Worm (Caenorhabditis elegans) whole organism, L1 larva: ENCODE data around the gene T07A5.1.

Experiments used
- C04F5.9 ChIP-seq: sonication (generic microtip); optimal IDR thresholded peaks from 2 replicates; lab custom pipeline; 2016; ENCODE audit warnings: missing genetic modification characterization, missing compliant biosample characterization
- C34B4.2 ChIP-seq: sonication (generic microtip); optimal IDR thresholded peaks from 2 replicates; lab custom pipeline; 2017; ENCODE audit warnings: mild to moderate bottlenecking, missing genetic modification characterization, missing compliant biosample characterization
- F16B12.6 ChIP-seq: fragments of 150-350 bp; optimal IDR thresholded peaks from 2 replicates; lab custom pipeline; 2014; ENCODE audit warnings: missing biosample characterization, missing genetic modification characterization
- aha-1 ChIP-seq: fragments of 150-350 bp; optimal IDR thresholded peaks from 2 replicates; lab custom pipeline; 2014; ENCODE audit warnings: missing biosample characterization, missing genetic modification characterization
- alr-1 ChIP-seq: fragments of 200-800 bp; sonication (Bioruptor generic); optimal IDR thresholded peaks from 2 replicates; lab custom pipeline; 2018; ENCODE audit warnings: borderline replicate concordance, mild to moderate bottlenecking, missing genetic modification characterization, missing compliant biosample characterization
- ama-1 ChIP-seq: fragments of 150-350 bp; optimal IDR thresholded peaks from 2 replicates; lab custom pipeline; 2014
- blmp-1 ChIP-seq: fragments of 150-350 bp; optimal IDR thresholded peaks from 2 replicates; lab custom pipeline; 2014; ENCODE audit warnings: missing biosample characterization, missing genetic modification characterization
- ceh-88 ChIP-seq: fragments of 200-800 bp; sonication (Bioruptor generic); IDR thresholded peaks from 2 replicates; pipeline ENCODE4 v1.3.6; 2022; ENCODE audit warnings: missing genetic modification characterization, missing compliant biosample characterization
- dpl-1 ChIP-seq, 3 experiments: fragments of 150-350 bp in 2 of 3; sonication (generic microtip) in 1 of 3; optimal IDR thresholded peaks; 2 replicates each; lab custom pipeline; 2014 to 2017; ENCODE audit warnings: missing biosample characterization in 3 of 3, missing genetic modification characterization in 3 of 3, missing genetic modification reagents in 3 of 3
- dsc-1 ChIP-seq: sonication (generic microtip); optimal IDR thresholded peaks from 2 replicates; lab custom pipeline; 2016; ENCODE audit warnings: mild to moderate bottlenecking, missing genetic modification characterization, missing compliant biosample characterization
- efl-1 ChIP-seq, 4 experiments: fragments of 150-350 bp; optimal IDR thresholded peaks in 3 of 4; peaks in 1 of 4; 1 replicate in 1 of 4; 2 replicates in 3 of 4; lab custom pipeline; 2014; ENCODE audit warnings: missing biosample characterization in 2 of 4, missing genetic modification characterization in 2 of 4, missing genetic modification reagents in 2 of 4
- elt-2 ChIP-seq: sonication (generic microtip); optimal IDR thresholded peaks from 2 replicates; lab custom pipeline; 2016; ENCODE audit warnings: missing genetic modification characterization, mild to moderate bottlenecking, inconsistent platforms, missing compliant biosample characterization, missing genetic modification reagents
- ets-5 ChIP-seq: fragments of 200-800 bp; sonication (Bioruptor generic); IDR thresholded peaks from 2 replicates; pipeline ENCODE4 v1.3.6; 2022; ENCODE audit warnings: missing genetic modification characterization, missing compliant biosample characterization
- fkh-4 ChIP-seq: sonication (generic microtip); optimal IDR thresholded peaks from 2 replicates; lab custom pipeline; 2016; ENCODE audit warnings: missing compliant biosample characterization, missing genetic modification characterization, borderline replicate concordance
- fkh-8 ChIP-seq: sonication (generic microtip); optimal IDR thresholded peaks from 2 replicates; lab custom pipeline; 2016; ENCODE audit warnings: mild to moderate bottlenecking, missing genetic modification characterization, missing compliant biosample characterization
- fos-1 ChIP-seq: fragments of 150-350 bp; optimal IDR thresholded peaks from 2 replicates; lab custom pipeline; 2014; ENCODE audit warnings: missing biosample characterization, missing genetic modification characterization
- hlh-17 ChIP-seq: fragments of 200-800 bp; sonication (Bioruptor generic); optimal IDR thresholded peaks from 2 replicates; lab custom pipeline; 2018; ENCODE audit warnings: missing genetic modification characterization, mild to moderate bottlenecking, missing compliant biosample characterization, moderate library complexity, borderline replicate concordance
- hpl-2 ChIP-seq: fragments of 150-350 bp; optimal IDR thresholded peaks from 2 replicates; lab custom pipeline; 2014; ENCODE audit warnings: missing biosample characterization, missing genetic modification reagents, missing genetic modification characterization
- lin-15B ChIP-seq: fragments of 150-350 bp; sonication (generic microtip); optimal IDR thresholded peaks from 3 replicates; lab custom pipeline; 2014; ENCODE audit warnings: missing biosample characterization, missing genetic modification characterization
- lin-35 ChIP-seq, 2 experiments: fragments of 150-350 bp; optimal IDR thresholded peaks; 2 replicates each; lab custom pipeline; 2014; ENCODE audit warnings: missing biosample characterization in 2 of 2, missing genetic modification characterization in 2 of 2, missing genetic modification reagents in 2 of 2
- lsy-2 ChIP-seq, 2 experiments: fragments of 150-350 bp; optimal IDR thresholded peaks; 2 replicates each; lab custom pipeline; 2014; ENCODE audit warnings: missing biosample characterization in 2 of 2, missing genetic modification characterization in 2 of 2
- mep-1 ChIP-seq: fragments of 150-350 bp; optimal IDR thresholded peaks from 2 replicates; lab custom pipeline; 2014; ENCODE audit warnings: missing biosample characterization, missing genetic modification characterization
- nhr-237 ChIP-seq: fragments of 150-350 bp; optimal IDR thresholded peaks from 2 replicates; lab custom pipeline; 2014; ENCODE audit warnings: missing biosample characterization, missing genetic modification characterization
- nhr-47 ChIP-seq: sonication (generic microtip); optimal IDR thresholded peaks from 2 replicates; lab custom pipeline; 2016; ENCODE audit warnings: mild to moderate bottlenecking, missing genetic modification characterization, moderate library complexity, missing compliant biosample characterization
- nhr-76 ChIP-seq: sonication (generic microtip); optimal IDR thresholded peaks from 2 replicates; lab custom pipeline; 2017; ENCODE audit warnings: missing biosample characterization, missing genetic modification characterization
- nhr-77 ChIP-seq: fragments of 150-350 bp; optimal IDR thresholded peaks from 2 replicates; lab custom pipeline; 2014; ENCODE audit warnings: missing biosample characterization, missing genetic modification characterization
- nhr-90 ChIP-seq: sonication (generic microtip); optimal IDR thresholded peaks from 2 replicates; lab custom pipeline; 2016; ENCODE audit warnings: mild to moderate bottlenecking, missing genetic modification characterization, missing compliant biosample characterization; ENCODE audit not compliant: poor library complexity
- skn-1 ChIP-seq: fragments of 150-350 bp; optimal IDR thresholded peaks from 2 replicates; lab custom pipeline; 2014; ENCODE audit warnings: missing biosample characterization, missing genetic modification characterization
- snpc-4 ChIP-seq: fragments of 150-350 bp; optimal IDR thresholded peaks from 2 replicates; lab custom pipeline; 2014; ENCODE audit warnings: missing biosample characterization, missing genetic modification characterization
- snu-23 ChIP-seq: sonication (generic microtip); optimal IDR thresholded peaks from 2 replicates; lab custom pipeline; 2016; ENCODE audit warnings: missing genetic modification characterization, missing compliant biosample characterization
- sup-37 ChIP-seq: fragments of 200-800 bp; sonication (Bioruptor generic); optimal IDR thresholded peaks from 2 replicates; lab custom pipeline; 2018; ENCODE audit warnings: mild to moderate bottlenecking, missing genetic modification characterization, missing compliant biosample characterization
- unc-62 ChIP-seq: fragments of 150-350 bp; optimal IDR thresholded peaks from 2 replicates; lab custom pipeline; 2014; ENCODE audit warnings: missing biosample characterization, missing genetic modification reagents, missing genetic modification characterization
- unc-98 ChIP-seq: fragments of 200-800 bp; sonication (Bioruptor generic); IDR thresholded peaks from 2 replicates; pipeline ENCODE4 v1.3.6; 2022; ENCODE audit warnings: missing genetic modification characterization, missing compliant biosample characterization
- xbp-1 ChIP-seq: sonication (generic microtip); optimal IDR thresholded peaks from 2 replicates; lab custom pipeline; 2016; ENCODE audit warnings: missing genetic modification characterization, missing compliant biosample characterization
- zip-4 ChIP-seq: fragments of 200-800 bp; sonication (Bioruptor generic); optimal IDR thresholded peaks from 2 replicates; lab custom pipeline; 2018; ENCODE audit warnings: mild to moderate bottlenecking, missing genetic modification characterization, moderate library complexity, missing compliant biosample characterization
- ztf-11 ChIP-seq, 2 experiments: sonication (generic microtip); optimal IDR thresholded peaks; 2 replicates each; lab custom pipeline; 2016 to 2017; ENCODE audit warnings: missing genetic modification characterization in 2 of 2, missing biosample characterization in 1 of 2, missing compliant biosample characterization in 1 of 2

Gene T07A5.1

ce11 chrIII:10328565-10329541 lies 22.9 kb upstream of the T07A5.1 start (continued):
- no peak for TF ChIP-seq ztf-11 (tag; optimal IDR thresholded peaks at IDR 0.05; lab: Kevin White, UChicago)
- TF ChIP-seq elt-2 (tag; lab: Kevin White, UChicago): no peak
- TF ChIP-seq zip-4: no peak
- TF ChIP-seq nhr-77 (tag; lab: Kevin White, UChicago): no peak
- no peak for TF ChIP-seq fkh-4
- TF ChIP-seq fos-1 (tag; lab: Kevin White, UChicago): no peak
- TF ChIP-seq xbp-1 (tag; lab: Kevin White, UChicago): no peak
- TF ChIP-seq efl-1 (optimal IDR thresholded peaks at IDR 0.05; lab: Kevin White, UChicago): peak in 1 of 2 experiments; percentile 15
- no peak for TF ChIP-seq efl-1 (GFP tag; optimal IDR thresholded peaks at IDR 0.05 in 1 of 2; lab: Kevin White, UChicago)
- TF ChIP-seq ets-5 (GFP tag; lab: Robert Waterston, UW): no peak
- TF ChIP-seq nhr-76 (tag; lab: Kevin White, UChicago): no peak
- no peak for TF ChIP-seq dpl-1 (GFP tag; optimal IDR thresholded peaks at IDR 0.05; lab: Kevin White, UChicago)
- TF ChIP-seq nhr-237 (tag; lab: Kevin White, UChicago): no peak
- TF ChIP-seq sup-37: no peak
- no peak for TF ChIP-seq aha-1 (tag; lab: Kevin White, UChicago)
- no peak for TF ChIP-seq fkh-8 (tag; lab: Kevin White, UChicago)
- TF ChIP-seq skn-1 (tag; lab: Kevin White, UChicago): no peak
- no peak for TF ChIP-seq unc-98 (GFP tag; lab: Robert Waterston, UW)
- no peak for TF ChIP-seq unc-62 (GFP tag; lab: Kevin White, UChicago)
- TF ChIP-seq lsy-2 (tag; optimal IDR thresholded peaks at IDR 0.05; lab: Kevin White, UChicago): peak in 1 of 2 experiments; percentile 1
- TF ChIP-seq ceh-88 (GFP tag; lab: Robert Waterston, UW): no peak
- no peak for TF ChIP-seq lin-35 (GFP tag; optimal IDR thresholded peaks at IDR 0.05; lab: Kevin White, UChicago)
- TF ChIP-seq lin-15B (tag; lab: Kevin White, UChicago): no peak
- no peak for TF ChIP-seq hpl-2 (GFP tag; lab: Kevin White, UChicago)
- no peak for TF ChIP-seq nhr-47 (tag; lab: Kevin White, UChicago)
- no peak for TF ChIP-seq snpc-4
- no peak for TF ChIP-seq C04F5.9

- no peak for TF ChIP-seq skn-1 (tag; lab: Kevin White, UChicago)
- no peak for TF ChIP-seq mep-1 (tag; lab: Kevin White, UChicago)
- TF ChIP-seq unc-98 (GFP tag; lab: Robert Waterston, UW): no peak
Measured at ce11 chrIII:10326327-10326726, 20.3 kb upstream of the T07A5.1 start.

- TF ChIP-seq blmp-1 (peak; percentile 22), ama-1 (no peak), hlh-17 (GFP tag; lab: Kevin White, UChicago) (no peak), unc-98 (GFP tag; lab: Robert Waterston, UW) (no peak), C34B4.2 (no peak), efl-1 (optimal IDR thresholded peaks at IDR 0.05; lab: Kevin White, UChicago) (peak in 1 of 2 experiments; percentile 69), efl-1 (GFP tag; optimal IDR thresholded peaks at IDR 0.05 in 1 of 2; lab: Kevin White, UChicago) (peak; percentile 78 to 97), snu-23 (GFP tag; lab: Kevin White, UChicago) (no peak), elt-2 (tag; lab: Kevin White, UChicago) (no peak), F16B12.6 (peak; percentile 77), nhr-90 (tag; lab: Kevin White, UChicago) (no peak), lsy-2 (tag; optimal IDR thresholded peaks at IDR 0.05; lab: Kevin White, UChicago) (peak in 1 of 2 experiments; percentile 1), dsc-1 (tag; lab: Kevin White, UChicago) (no peak), snpc-4 (no peak), alr-1 (tag; lab: Kevin White, UChicago) (no peak), dpl-1 (GFP tag; optimal IDR thresholded peaks at IDR 0.05; lab: Kevin White, UChicago) (peak; percentile 57 to 75 (median 65)), lin-35 (GFP tag; optimal IDR thresholded peaks at IDR 0.05; lab: Kevin White, UChicago) (peak; percentile 35 to 81), fkh-8 (tag; lab: Kevin White, UChicago) (no peak), nhr-77 (tag; lab: Kevin White, UChicago) (no peak), unc-62 (GFP tag; lab: Kevin White, UChicago) (no peak), nhr-76 (tag; lab: Kevin White, UChicago) (no peak)
Measured at ce11 chrIII:10320788-10321187, 14.8 kb upstream of the T07A5.1 start, which contains the start of gene sas-7. Gene sas-7, plus strand, starts transcription at chrIII:10321019.
